Worm (Caenorhabditis elegans): ENCODE results near the gene frpr-15.

Gene frpr-15

DNA sequence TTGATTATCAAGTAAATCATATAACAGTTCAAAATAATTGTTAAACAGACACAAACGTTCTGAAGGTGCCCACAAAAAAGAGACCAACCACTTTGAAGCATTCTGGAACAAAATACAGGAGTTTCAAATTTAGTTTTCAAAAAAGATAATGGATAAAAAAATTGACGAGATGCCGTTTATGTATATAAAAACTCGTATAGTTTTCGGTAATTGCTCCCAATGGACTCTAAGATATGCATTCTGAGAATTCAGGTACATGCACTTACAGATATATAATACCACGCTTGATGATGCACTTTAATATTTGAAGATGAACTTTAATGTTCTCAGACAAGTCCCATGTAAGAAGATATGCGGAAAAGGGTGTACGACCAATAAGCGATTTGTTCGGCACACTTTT lies 38.7 kb downstream of the frpr-15 start, which contains the start of gene str-181:
TSS of gene str-181 (minus strand) at position 101 of the 400 bp plus-strand sequence.
- TF ChIP-seq pha-4 (tag; optimal IDR thresholded peaks at IDR 0.05) (no peak), zip-8 (tag; optimal IDR thresholded peaks at IDR 0.05) (no peak), lsy-2 (tag; optimal IDR thresholded peaks at IDR 0.05) (no peak), flh-1 (GFP tag; optimal IDR thresholded peaks at IDR 0.05) (no peak), ham-2 (GFP tag; optimal IDR thresholded peaks at IDR 0.05) (no peak), nhr-2 (tag; optimal IDR thresholded peaks at IDR 0.05) (no peak), nhr-28 (tag; optimal IDR thresholded peaks at IDR 0.05) (no peak), elt-1 (tag; optimal IDR thresholded peaks at IDR 0.05; ENCODE audit: borderline replicate concordance, insufficient read depth) (no peak), bed-3 (GFP tag; optimal IDR thresholded peaks at IDR 0.05) (no peak), ceh-39 (tag; optimal IDR thresholded peaks at IDR 0.05) (no peak)

DNA sequence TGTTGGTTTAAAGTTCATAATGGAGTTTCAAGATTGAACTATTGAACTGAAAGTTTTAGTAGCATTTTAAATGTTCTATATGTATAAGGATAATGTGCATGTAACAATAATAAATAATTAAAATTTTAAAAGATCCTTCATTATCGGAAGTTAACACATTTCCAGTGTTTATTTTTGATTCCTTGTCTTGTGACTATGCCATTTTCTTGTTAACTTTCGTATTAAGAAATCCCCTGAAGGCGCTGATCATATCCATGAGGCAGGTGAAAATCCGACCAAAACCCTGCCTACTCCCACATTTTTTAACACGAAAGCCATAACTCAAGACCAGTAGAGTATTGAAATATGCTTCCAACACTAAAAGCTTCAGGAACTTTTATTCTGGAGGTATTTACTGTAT lies 39.8 kb downstream of the frpr-15 start, which contains the start of gene R11D1.7:
TSS of gene R11D1.7 (plus strand) at position 301 of the 400 bp plus-strand sequence.
- no peak for TF ChIP-seq zip-8 (tag; optimal IDR thresholded peaks at IDR 0.05)
- TF ChIP-seq sptf-1 (tag; optimal IDR thresholded peaks at IDR 0.05), result no peak
- no peak for TF ChIP-seq nhr-2 (tag; optimal IDR thresholded peaks at IDR 0.05)
- TF ChIP-seq ceh-43 (GFP tag; optimal IDR thresholded peaks at IDR 0.05), result no peak
- no peak for TF ChIP-seq nhr-237 (tag; optimal IDR thresholded peaks at IDR 0.05)
- TF ChIP-seq mls-2 (tag; optimal IDR thresholded peaks at IDR 0.05), result no peak
- TF ChIP-seq sem-2 (GFP tag; optimal IDR thresholded peaks at IDR 0.05), result no peak
- TF ChIP-seq unc-39 (tag; optimal IDR thresholded peaks at IDR 0.05), result no peak
- no peak for TF ChIP-seq M03D4.4 (tag; optimal IDR thresholded peaks at IDR 0.05)
- no peak for TF ChIP-seq snpc-4 (tag; optimal IDR thresholded peaks at IDR 0.05)
- TF ChIP-seq lin-13 (tag; optimal IDR thresholded peaks at IDR 0.05), result no peak
- no peak for TF ChIP-seq ztf-11 (tag; optimal IDR thresholded peaks at IDR 0.05)
- no peak for TF ChIP-seq lin-32 (GFP tag; optimal IDR thresholded peaks at IDR 0.05)

DNA sequence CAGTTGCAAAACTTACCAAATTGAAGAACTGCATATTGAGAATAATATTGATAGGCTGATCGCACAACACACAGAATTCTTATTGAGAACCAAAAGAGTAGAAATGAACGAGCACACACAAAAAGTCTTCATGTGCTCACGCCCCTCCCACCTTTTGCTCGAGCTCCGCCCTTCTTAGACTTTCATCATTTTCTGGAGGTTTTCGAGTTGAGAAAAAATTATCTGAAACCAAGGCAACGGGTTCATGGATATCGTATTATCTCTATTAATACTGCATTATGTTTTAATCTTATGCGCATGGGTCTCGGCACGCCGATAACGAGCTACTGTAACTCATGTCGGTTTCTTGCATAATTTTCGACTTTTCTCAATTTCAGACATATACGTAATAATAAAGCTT lies 46.0 kb downstream of the frpr-15 start, which contains the start of gene R11D1.12:
TSS of gene R11D1.12 (minus strand) at position 101 of the 400 bp plus-strand sequence.
- TF ChIP-seq mab-5 (tag; optimal IDR thresholded peaks at IDR 0.05) (no peak), zip-8 (tag; optimal IDR thresholded peaks at IDR 0.05) (no peak)

DNA sequence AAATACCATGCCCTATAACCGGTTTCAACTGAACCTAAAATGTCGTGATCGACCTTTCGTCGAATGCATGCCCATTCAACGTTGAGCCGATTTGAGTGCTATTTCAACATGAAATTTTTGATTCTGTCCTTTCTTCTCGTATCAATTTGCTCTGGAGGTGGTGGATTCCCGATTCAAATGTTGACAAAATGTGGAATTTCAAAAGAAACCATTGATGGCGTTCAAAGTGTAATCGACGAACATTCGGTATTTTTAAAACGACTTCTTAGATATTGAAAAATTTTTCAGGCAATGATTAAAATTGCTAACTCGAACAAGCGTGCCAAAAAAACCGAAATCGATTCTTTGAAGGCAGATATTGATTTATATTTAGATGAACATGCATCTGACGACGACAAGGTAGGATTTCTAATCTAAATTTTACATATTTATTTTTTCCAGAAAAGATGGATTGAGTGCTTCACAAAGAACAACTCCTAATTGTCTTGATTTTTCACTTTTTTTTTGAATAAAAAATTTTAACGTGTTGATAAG lies 47.3 kb downstream of the frpr-15 start, which contains the start of gene R11D1.13:
TSS of gene R11D1.13 (plus strand) at position 51 of the 534 bp plus-strand sequence.
- no peak for TF ChIP-seq nhr-12 (tag; optimal IDR thresholded peaks at IDR 0.05)
- TF ChIP-seq bed-3 (GFP tag; optimal IDR thresholded peaks at IDR 0.05), result no peak
- TF ChIP-seq unc-120 (tag; optimal IDR thresholded peaks at IDR 0.05; ENCODE audit: poor library complexity, severe bottlenecking), result no peak
- no peak for TF ChIP-seq unc-62 (GFP tag; optimal IDR thresholded peaks at IDR 0.05)
- no peak for TF ChIP-seq ztf-11 (tag; optimal IDR thresholded peaks at IDR 0.05)
- no peak for TF ChIP-seq zip-8 (tag; optimal IDR thresholded peaks at IDR 0.05)
- no peak for TF ChIP-seq mab-5 (tag; optimal IDR thresholded peaks at IDR 0.05)
- no peak for TF ChIP-seq lsy-2 (tag; optimal IDR thresholded peaks at IDR 0.05)
- no peak for TF ChIP-seq flh-1 (GFP tag; optimal IDR thresholded peaks at IDR 0.05)
- TF ChIP-seq ham-2 (GFP tag; optimal IDR thresholded peaks at IDR 0.05), result no peak
- no peak for TF ChIP-seq sem-2 (GFP tag; optimal IDR thresholded peaks at IDR 0.05)
- TF ChIP-seq tbx-8 (GFP tag; optimal IDR thresholded peaks at IDR 0.05), result no peak
- TF ChIP-seq mls-2 (tag; optimal IDR thresholded peaks at IDR 0.05), result no peak
- TF ChIP-seq cnd-1 (tag; optimal IDR thresholded peaks at IDR 0.05), result no peak
- no peak for TF ChIP-seq hlh-1 (tag; optimal IDR thresholded peaks at IDR 0.05)
- no peak for TF ChIP-seq ceh-43 (GFP tag; optimal IDR thresholded peaks at IDR 0.05)
- TF ChIP-seq elt-1 (tag; optimal IDR thresholded peaks at IDR 0.05; ENCODE audit: borderline replicate concordance, insufficient read depth), result no peak
- TF ChIP-seq lin-13 (tag; optimal IDR thresholded peaks at IDR 0.05), result no peak
- no peak for TF ChIP-seq nhr-2 (tag; optimal IDR thresholded peaks at IDR 0.05)
- TF ChIP-seq blmp-1 (tag; optimal IDR thresholded peaks at IDR 0.05), result no peak

DNA sequence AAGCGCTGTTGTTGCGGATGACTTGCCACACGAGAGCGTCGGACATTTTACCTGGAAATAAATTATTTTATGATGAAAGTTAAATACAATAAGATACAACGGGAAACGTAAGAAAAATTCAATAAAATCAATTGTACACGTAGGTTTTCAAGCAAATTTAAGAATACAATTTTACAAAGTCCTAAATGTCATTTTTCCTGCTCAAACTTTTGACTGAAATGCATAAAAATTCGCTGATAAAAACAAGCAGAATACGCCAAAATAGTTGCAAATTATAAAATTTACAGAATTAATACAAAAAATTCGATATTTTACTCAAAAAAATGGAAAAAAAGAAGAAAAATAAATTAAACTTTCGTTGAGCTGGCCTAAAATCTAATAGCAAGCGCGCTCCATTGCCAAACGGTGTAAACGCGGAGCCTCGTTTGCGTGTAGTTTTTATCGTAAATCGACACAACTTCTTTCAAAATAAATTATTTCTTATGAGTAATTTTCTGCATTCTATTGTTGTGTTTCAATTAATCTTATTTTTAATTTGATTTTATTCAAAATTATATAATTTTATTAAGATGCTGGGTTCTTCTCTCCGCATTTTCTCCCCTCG lies 48.3 kb downstream of the frpr-15 start, which contains the start of the genes rpl-28 and mrpl-49:
TSS of gene rpl-28 (minus strand) at position 51 of the 604 bp plus-strand sequence.
TSS of gene mrpl-49 (plus strand) at position 570 of the 604 bp plus-strand sequence.
- TF ChIP-seq unc-62 (GFP tag; optimal IDR thresholded peaks at IDR 0.05) (peak; percentile 16), nhr-12 (tag; optimal IDR thresholded peaks at IDR 0.05) (no peak), elt-1 (tag; optimal IDR thresholded peaks at IDR 0.05; ENCODE audit: borderline replicate concordance, insufficient read depth) (no peak), hlh-1 (tag; optimal IDR thresholded peaks at IDR 0.05) (peak; percentile 53), mep-1 (tag; optimal IDR thresholded peaks at IDR 0.05) (peak; percentile 77), lsy-2 (tag; optimal IDR thresholded peaks at IDR 0.05) (peak; percentile 87), ceh-39 (tag; optimal IDR thresholded peaks at IDR 0.05) (peak; percentile 75), nhr-2 (tag; optimal IDR thresholded peaks at IDR 0.05) (peak; percentile 53), cnd-1 (tag; optimal IDR thresholded peaks at IDR 0.05) (peak; percentile 28), blmp-1 (tag; optimal IDR thresholded peaks at IDR 0.05) (no peak), pha-4 (tag; optimal IDR thresholded peaks at IDR 0.05) (peak; percentile 77), lin-13 (tag; optimal IDR thresholded peaks at IDR 0.05) (peak; percentile 86), ces-1 (GFP tag; optimal IDR thresholded peaks at IDR 0.05) (peak; percentile 81), nhr-237 (tag; optimal IDR thresholded peaks at IDR 0.05) (peak; percentile 89), ceh-83 (GFP tag; optimal IDR thresholded peaks at IDR 0.05) (no peak), mab-5 (tag; optimal IDR thresholded peaks at IDR 0.05) (peak; percentile 34)

Measured in whole organism, mixed stage, embryonic.